Worm (Caenorhabditis elegans): Measurements from ENCODE around the gene ccr-4.
A peak's percentile ranks its signal among the peaks of the same experiment; 100 is the strongest.

Gene ccr-4

ce11 chrIV:12378919-12379318, 17.6 kb downstream of the ccr-4 start:
- TF ChIP-seq nhr-80 (tag; optimal IDR thresholded peaks at IDR 0.05) (peak; percentile 67), tbp1 (GFP tag; optimal IDR thresholded peaks at IDR 0.05) (no peak), ceh-79 (tag; optimal IDR thresholded peaks at IDR 0.05) (no peak), ceh-27 (GFP tag; optimal IDR thresholded peaks at IDR 0.05) (no peak), hsf-1 (GFP tag; IDR thresholded peaks at IDR 0.05) (no peak)

ce11 chrIV:12379784-12380183, 18.4 kb downstream of the ccr-4 start, which contains the start of gene thn-1:
TSS of gene thn-1 (plus strand) at chrIV:12380084.
- TF ChIP-seq hsf-1 (GFP tag; IDR thresholded peaks at IDR 0.05): no peak
- TF ChIP-seq somi-1 (GFP tag; optimal IDR thresholded peaks at IDR 0.05): no peak
- TF ChIP-seq ZK185.1 (tag; optimal IDR thresholded peaks at IDR 0.05; ENCODE audit: poor library complexity, severe bottlenecking): no peak
- no peak for TF ChIP-seq B0336.3 (GFP tag; IDR thresholded peaks at IDR 0.05)
- TF ChIP-seq hmg-1.2 (GFP tag; IDR thresholded peaks at IDR 0.05): no peak
- TF ChIP-seq rcor-1 (GFP tag; IDR thresholded peaks at IDR 0.05): no peak
- no peak for TF ChIP-seq cebp-2 (GFP tag; IDR thresholded peaks at IDR 0.05)
- no peak for TF ChIP-seq mxl-1 (tag; optimal IDR thresholded peaks at IDR 0.05)
- no peak for TF ChIP-seq ztf-28 (GFP tag; IDR thresholded peaks at IDR 0.05)
- TF ChIP-seq C06A6.2 (GFP tag; conservative IDR thresholded peaks at IDR 0.05): no peak
- TF ChIP-seq madf-3 (GFP tag; IDR thresholded peaks at IDR 0.05): no peak
- no peak for TF ChIP-seq egrh-3 (GFP tag; IDR thresholded peaks at IDR 0.05)
- no peak for TF ChIP-seq nfyb-1 (GFP tag; IDR thresholded peaks at IDR 0.05)
- TF ChIP-seq ceh-79 (tag; optimal IDR thresholded peaks at IDR 0.05): no peak
- TF ChIP-seq egl-18 (GFP tag; IDR thresholded peaks at IDR 0.05): no peak
- TF ChIP-seq atf-7 (tag; optimal IDR thresholded peaks at IDR 0.05): no peak
- no peak for TF ChIP-seq snpc-4 (GFP tag; optimal IDR thresholded peaks at IDR 0.05)
- TF ChIP-seq snpc-4 (tag; optimal IDR thresholded peaks at IDR 0.05): no peak
- no peak for TF ChIP-seq Y56A3A.18 (GFP tag; IDR thresholded peaks at IDR 0.05)
- TF ChIP-seq sptf-2 (GFP tag; optimal IDR thresholded peaks at IDR 0.05): no peak

- no peak for TF ChIP-seq nfya-1 (tag; optimal IDR thresholded peaks at IDR 0.05; ENCODE audit: borderline replicate concordance, insufficient read depth)
- peak; percentile 71 for TF ChIP-seq nhr-80 (tag; optimal IDR thresholded peaks at IDR 0.05)
- peak; percentile 25; the same call in 1 of the 2 replicates for TF ChIP-seq dox-1 (GFP tag; IDR thresholded peaks at IDR 0.05)
Observed at ce11 chrIV:12382864-12383263, 21.5 kb downstream of the ccr-4 start, which contains the start of gene thn-2. TSS of gene thn-2 (plus strand) at chrIV:12383170.

DNA sequence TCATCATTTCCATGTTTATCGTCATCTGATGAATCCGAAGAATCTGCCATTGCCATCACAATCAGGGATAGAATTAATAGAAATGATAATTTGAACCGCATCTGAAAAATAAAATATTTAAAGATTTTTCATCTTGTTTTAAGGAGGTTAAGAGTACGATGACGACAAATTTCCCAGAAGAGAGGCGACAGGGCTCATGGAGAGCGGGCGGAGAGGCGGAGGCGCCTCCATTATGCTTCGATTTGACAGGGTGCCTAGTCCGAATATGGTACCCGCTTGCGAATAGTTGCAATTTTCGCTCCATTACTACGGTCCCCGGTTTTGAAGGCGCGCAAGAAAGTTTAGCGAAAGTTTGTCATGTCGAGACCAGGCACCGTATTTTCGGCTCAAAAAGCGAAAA, 23.7 kb downstream of the ccr-4 start, which contains the start of gene F28D1.6:
Gene F28D1.6 (minus strand): TSS at position 101 of the 400 bp plus-strand sequence.
- no peak for TF ChIP-seq sdz-38 (tag; optimal IDR thresholded peaks at IDR 0.05)
- TF ChIP-seq snpc-1.1 (tag; optimal IDR thresholded peaks at IDR 0.05; ENCODE audit: insufficient read depth): no peak
- TF ChIP-seq ccch-3 (GFP tag; optimal IDR thresholded peaks at IDR 0.05): no peak
- no peak for TF ChIP-seq akir-1 (GFP tag; optimal IDR thresholded peaks at IDR 0.05)
- TF ChIP-seq mxl-1 (tag; optimal IDR thresholded peaks at IDR 0.05): no peak
- TF ChIP-seq ceh-100 (GFP tag; IDR thresholded peaks at IDR 0.05): no peak
- no peak for TF ChIP-seq dpff-1 (tag; optimal IDR thresholded peaks at IDR 0.05)
- TF ChIP-seq dpl-1 (GFP tag; optimal IDR thresholded peaks at IDR 0.05): no peak
- TF ChIP-seq somi-1 (GFP tag; optimal IDR thresholded peaks at IDR 0.05): no peak
- no peak for TF ChIP-seq ztf-18 (tag; optimal IDR thresholded peaks at IDR 0.05)

DNA sequence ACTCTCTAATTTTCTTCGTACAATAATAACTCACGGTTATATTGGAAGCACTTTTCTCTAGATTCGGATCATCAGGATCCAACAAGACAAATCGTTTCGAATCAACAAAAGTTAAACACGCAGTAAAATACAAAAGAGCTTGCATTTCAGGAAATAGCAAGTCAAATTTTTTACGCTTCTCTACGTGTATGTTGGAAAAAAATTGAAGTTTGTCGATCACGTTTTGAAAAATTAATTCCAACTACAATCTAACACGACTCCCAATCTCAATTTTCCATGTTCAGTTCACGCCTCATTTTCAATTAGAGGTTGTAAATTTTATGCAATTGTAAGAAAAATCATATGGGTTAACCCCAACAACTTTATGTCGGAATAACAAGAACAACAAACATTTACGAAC, 28.6 kb downstream of the ccr-4 start, which contains the start of gene spe-45:
Gene spe-45 (minus strand): TSS at position 145 of the 400 bp plus-strand sequence.
- TF ChIP-seq mes-4 (tag; optimal IDR thresholded peaks at IDR 0.05) (no peak), F52B5.7 (tag; optimal IDR thresholded peaks at IDR 0.05) (peak; percentile 21), dpff-1 (tag; optimal IDR thresholded peaks at IDR 0.05) (no peak), Y53G8AR.9 (GFP tag; conservative IDR thresholded peaks at IDR 0.05) (peak; percentile 79), rcor-1 (GFP tag; IDR thresholded peaks at IDR 0.05) (peak; percentile 32; the same call in 1 of the 2 replicates), zfh-2 (GFP tag; conservative IDR thresholded peaks at IDR 0.05) (no peak), gei-17 (GFP tag; optimal IDR thresholded peaks at IDR 0.05) (no peak), B0261.1 (tag; optimal IDR thresholded peaks at IDR 0.05) (no peak), mel-28 (tag; optimal IDR thresholded peaks at IDR 0.05; ENCODE audit: borderline replicate concordance) (no peak), ztf-28 (GFP tag; IDR thresholded peaks at IDR 0.05) (no peak), zim-3 (tag; optimal IDR thresholded peaks at IDR 0.05) (no peak), cebp-2 (GFP tag; IDR thresholded peaks at IDR 0.05) (peak; percentile 81; the same call in 1 of the 2 replicates), ama-1 (optimal IDR thresholded peaks at IDR 0.05) (no peak), ama-1 (GFP tag; optimal IDR thresholded peaks at IDR 0.05) (peak in 1 of 2 experiments; percentile 74), lin-54 (GFP tag; optimal IDR thresholded peaks at IDR 0.05) (peak; percentile 73)
